Worm (Caenorhabditis elegans) whole organism, late embryonic: ENCODE measurements around the gene lin-26.

Experiments
- C38D4.7 ChIP-seq: fragments of 200-800 bp; sonication (Bioruptor generic); optimal IDR thresholded peaks from 2 replicates; lab custom pipeline; 2018; ENCODE audit warnings: mild to moderate bottlenecking, missing genetic modification characterization, moderate library complexity, missing compliant biosample characterization
- F13H6.1 ChIP-seq: sonication (generic microtip); optimal IDR thresholded peaks from 2 replicates; lab custom pipeline; 2016; ENCODE audit warnings: missing genetic modification characterization, missing compliant biosample characterization
- K02D7.2 ChIP-seq: sonication (generic microtip); optimal IDR thresholded peaks from 2 replicates; lab custom pipeline; 2017; ENCODE audit warnings: mild to moderate bottlenecking, missing genetic modification characterization, missing compliant biosample characterization
- K09A11.1 ChIP-seq: sonication (generic microtip); optimal IDR thresholded peaks from 2 replicates; lab custom pipeline; 2017; ENCODE audit warnings: antibody characterized with exemption, mild to moderate bottlenecking, missing genetic modification characterization, missing compliant biosample characterization; ENCODE audit not compliant: insufficient read depth
- Y22D7AL.16 ChIP-seq: sonication (generic microtip); optimal IDR thresholded peaks from 2 replicates; lab custom pipeline; 2016; ENCODE audit warnings: missing genetic modification characterization, missing compliant biosample characterization
- ceh-18 ChIP-seq: sonication (generic microtip); optimal IDR thresholded peaks from 2 replicates; lab custom pipeline; 2016; ENCODE audit warnings: missing genetic modification characterization, missing compliant biosample characterization
- ceh-19 ChIP-seq: fragments of 200-800 bp; sonication (Bioruptor generic); optimal IDR thresholded peaks from 2 replicates; lab custom pipeline; 2018; ENCODE audit warnings: mild to moderate bottlenecking, missing genetic modification characterization, missing compliant biosample characterization
- ceh-2 ChIP-seq: sonication (generic microtip); optimal IDR thresholded peaks from 2 replicates; lab custom pipeline; 2016; ENCODE audit warnings: missing genotype, missing genetic modification characterization, missing compliant biosample characterization
- ceh-22 ChIP-seq: sonication (generic microtip); optimal IDR thresholded peaks from 2 replicates; lab custom pipeline; 2017; ENCODE audit warnings: missing biosample characterization, missing genetic modification characterization
- ceh-24 ChIP-seq: sonication (generic microtip); optimal IDR thresholded peaks from 2 replicates; lab custom pipeline; 2016; ENCODE audit warnings: mild to moderate bottlenecking, missing genetic modification characterization, missing compliant biosample characterization
- ceh-34 ChIP-seq: sonication (generic microtip); optimal IDR thresholded peaks from 2 replicates; lab custom pipeline; 2016; ENCODE audit warnings: mild to moderate bottlenecking, missing genetic modification characterization, missing compliant biosample characterization
- ceh-45 ChIP-seq: fragments of 200-800 bp; sonication (Bioruptor generic); IDR thresholded peaks from 2 replicates; pipeline ENCODE4 v1.3.6; 2022; ENCODE audit warnings: missing genetic modification reagents, missing genetic modification characterization, missing compliant biosample characterization
- ceh-9 ChIP-seq: sonication (generic microtip); optimal IDR thresholded peaks from 2 replicates; lab custom pipeline; 2016; ENCODE audit warnings: mild to moderate bottlenecking, missing genetic modification characterization, inconsistent platforms, missing compliant biosample characterization
- che-1 ChIP-seq: sonication (generic microtip); optimal IDR thresholded peaks from 2 replicates; lab custom pipeline; 2016; ENCODE audit warnings: mild to moderate bottlenecking, missing genetic modification characterization, missing compliant biosample characterization
- dmd-4 ChIP-seq: sonication (generic microtip); optimal IDR thresholded peaks from 2 replicates; lab custom pipeline; 2016; ENCODE audit warnings: borderline replicate concordance, missing genetic modification characterization, missing compliant biosample characterization
- dve-1 ChIP-seq: sonication (generic microtip); optimal IDR thresholded peaks from 2 replicates; lab custom pipeline; 2017; ENCODE audit warnings: antibody characterized with exemption, mild to moderate bottlenecking, missing genetic modification characterization, missing compliant biosample characterization
- elt-2 ChIP-seq: sonication (generic microtip); optimal IDR thresholded peaks from 2 replicates; lab custom pipeline; 2016; ENCODE audit warnings: missing genetic modification reagents, missing genetic modification characterization, missing compliant biosample characterization
- elt-4 ChIP-seq: sonication (generic microtip); optimal IDR thresholded peaks from 2 replicates; lab custom pipeline; 2016; ENCODE audit warnings: missing genetic modification characterization, missing compliant biosample characterization
- ets-4 ChIP-seq: sonication (generic microtip); optimal IDR thresholded peaks from 2 replicates; lab custom pipeline; 2016; ENCODE audit warnings: missing genetic modification characterization, missing compliant biosample characterization
- fax-1 ChIP-seq: sonication (generic microtip); optimal IDR thresholded peaks from 2 replicates; lab custom pipeline; 2016; ENCODE audit warnings: missing genotype, missing genetic modification characterization, missing compliant biosample characterization
- gmeb-2 ChIP-seq: sonication (generic microtip); optimal IDR thresholded peaks from 2 replicates; lab custom pipeline; 2016; ENCODE audit warnings: missing genetic modification characterization, inconsistent platforms, missing compliant biosample characterization
- hlh-13 ChIP-seq: fragments of 200-800 bp; sonication (Bioruptor generic); optimal IDR thresholded peaks from 2 replicates; lab custom pipeline; 2018; ENCODE audit warnings: mild to moderate bottlenecking, missing genetic modification characterization, missing compliant biosample characterization
- hlh-15 ChIP-seq: sonication (generic microtip); optimal IDR thresholded peaks from 2 replicates; lab custom pipeline; 2016; ENCODE audit warnings: missing genetic modification characterization, missing compliant biosample characterization
- hlh-30 ChIP-seq: sonication (generic microtip); optimal IDR thresholded peaks from 2 replicates; lab custom pipeline; 2017; ENCODE audit warnings: antibody characterized with exemption, missing genetic modification characterization, missing compliant biosample characterization; ENCODE audit not compliant: insufficient read depth
- hlh-6 ChIP-seq: sonication (generic microtip); optimal IDR thresholded peaks from 2 replicates; lab custom pipeline; 2016; ENCODE audit warnings: missing genotype, missing genetic modification characterization, missing compliant biosample characterization
- hlh-8 ChIP-seq: sonication (generic microtip); optimal IDR thresholded peaks from 2 replicates; lab custom pipeline; 2016; ENCODE audit warnings: missing genotype, missing genetic modification characterization, missing compliant biosample characterization
- lin-11 ChIP-seq: fragments of 200-800 bp; sonication (Bioruptor generic); optimal IDR thresholded peaks from 2 replicates; lab custom pipeline; 2018; ENCODE audit warnings: mild to moderate bottlenecking, missing genetic modification characterization, missing compliant biosample characterization
- madf-2 ChIP-seq: sonication (generic microtip); optimal IDR thresholded peaks from 2 replicates; lab custom pipeline; 2017; ENCODE audit warnings: missing genetic modification characterization, missing compliant biosample characterization
- nhr-232 ChIP-seq: sonication (generic microtip); optimal IDR thresholded peaks from 2 replicates; lab custom pipeline; 2016; ENCODE audit warnings: missing genetic modification characterization, missing compliant biosample characterization
- npax-4 ChIP-seq: sonication (generic microtip); optimal IDR thresholded peaks from 2 replicates; lab custom pipeline; 2016; ENCODE audit warnings: missing genetic modification characterization, missing compliant biosample characterization
- odd-2 ChIP-seq: sonication (generic microtip); optimal IDR thresholded peaks from 2 replicates; lab custom pipeline; 2017; ENCODE audit warnings: antibody characterized with exemption, mild to moderate bottlenecking, missing genetic modification characterization, missing compliant biosample characterization
- pag-3 ChIP-seq: sonication (generic microtip); optimal IDR thresholded peaks from 2 replicates; lab custom pipeline; 2016; ENCODE audit warnings: missing compliant biosample characterization, missing genetic modification characterization, borderline replicate concordance
- pat-9 ChIP-seq: fragments of 200-800 bp; sonication (Bioruptor generic); optimal IDR thresholded peaks from 2 replicates; lab custom pipeline; 2018; ENCODE audit warnings: mild to moderate bottlenecking, missing genetic modification characterization, moderate library complexity, missing compliant biosample characterization
- pax-1 ChIP-seq: fragments of 150-350 bp; optimal IDR thresholded peaks from 2 replicates; lab custom pipeline; 2014; ENCODE audit warnings: missing biosample characterization, missing genetic modification characterization
- pha-2 ChIP-seq: sonication (generic microtip); optimal IDR thresholded peaks from 2 replicates; lab custom pipeline; 2017; ENCODE audit warnings: mild to moderate bottlenecking, missing genetic modification characterization, missing compliant biosample characterization
- pha-4 ChIP-seq: fragments of 150-350 bp; optimal IDR thresholded peaks from 2 replicates; lab custom pipeline; 2018; ENCODE audit warnings: missing biosample characterization, missing genetic modification reagents, missing genetic modification characterization
- pqm-1 ChIP-seq: sonication (generic microtip); optimal IDR thresholded peaks from 2 replicates; lab custom pipeline; 2016; ENCODE audit warnings: missing genetic modification characterization, missing compliant biosample characterization
- pros-1 ChIP-seq: fragments of 150-350 bp; optimal IDR thresholded peaks from 2 replicates; lab custom pipeline; 2014; ENCODE audit warnings: missing biosample characterization, missing genetic modification reagents, missing genetic modification characterization
- ref-2 ChIP-seq: sonication (generic microtip); optimal IDR thresholded peaks from 2 replicates; lab custom pipeline; 2016; ENCODE audit warnings: missing genetic modification characterization, missing compliant biosample characterization
- sox-2 ChIP-seq: fragments of 200-800 bp; sonication (Bioruptor generic); IDR thresholded peaks from 2 replicates; pipeline ENCODE4 v1.3.6; 2022; ENCODE audit warnings: missing genetic modification reagents, missing genetic modification characterization, missing compliant biosample characterization
- sox-4 ChIP-seq: sonication (generic microtip); optimal IDR thresholded peaks from 2 replicates; lab custom pipeline; 2017; ENCODE audit warnings: mild to moderate bottlenecking, missing genetic modification characterization, inconsistent platforms, missing compliant biosample characterization
- tbx-7 ChIP-seq: sonication (generic microtip); optimal IDR thresholded peaks from 2 replicates; lab custom pipeline; 2016; ENCODE audit warnings: missing genotype, missing genetic modification characterization, missing compliant biosample characterization
- ttx-3 ChIP-seq: sonication (generic microtip); optimal IDR thresholded peaks from 2 replicates; lab custom pipeline; 2016; ENCODE audit warnings: missing genetic modification reagents, missing genetic modification characterization, missing compliant biosample characterization
- unc-3 ChIP-seq, 2 experiments: fragments of 200-800 bp in 1 of 2; sonication (Bioruptor generic) in 1 of 2; sonication (generic microtip) in 1 of 2; conservative IDR thresholded peaks in 1 of 2; optimal IDR thresholded peaks in 1 of 2; 2 replicates each; pipeline versions ENCODE4 v1.3.6 to Lab custom; 2016 to 2022; ENCODE audit warnings: missing compliant biosample characterization in 2 of 2, missing genetic modification characterization in 2 of 2, missing genetic modification reagents in 1 of 2
- unc-42 ChIP-seq: sonication (generic microtip); optimal IDR thresholded peaks from 2 replicates; lab custom pipeline; 2016; ENCODE audit warnings: missing genotype, missing genetic modification characterization, missing compliant biosample characterization
- unc-55 ChIP-seq: sonication (generic microtip); optimal IDR thresholded peaks from 2 replicates; lab custom pipeline; 2017; ENCODE audit warnings: missing biosample characterization, missing genetic modification reagents, missing genetic modification characterization
- unc-86 ChIP-seq: sonication (generic microtip); optimal IDR thresholded peaks from 2 replicates; lab custom pipeline; 2016; ENCODE audit warnings: missing genetic modification characterization, missing compliant biosample characterization
- ztf-16 ChIP-seq: sonication (generic microtip); optimal IDR thresholded peaks from 2 replicates; lab custom pipeline; 2017; ENCODE audit warnings: missing genetic modification characterization, missing compliant biosample characterization

Gene lin-26

ce11 chrII:7640161-7640841 is 41.7 kb upstream of the lin-26 start:
- TF ChIP-seq ceh-22 (tag; lab: Kevin White, UChicago), result no peak
- TF ChIP-seq unc-42 (tag; lab: Kevin White, UChicago), result peak; percentile 9
- peak; percentile 72 for TF ChIP-seq ceh-18
- TF ChIP-seq pat-9 (tag; lab: Kevin White, UChicago), result peak; percentile 1

- TF ChIP-seq ztf-16, result no peak
- peak; percentile 10 for TF ChIP-seq ceh-19
- no peak for TF ChIP-seq ceh-2 (tag; lab: Kevin White, UChicago)
- peak; percentile 95 for TF ChIP-seq ceh-18
- no peak for TF ChIP-seq pat-9 (tag; lab: Kevin White, UChicago)
- TF ChIP-seq pqm-1 (tag; lab: Kevin White, UChicago), result peak; percentile 2
- TF ChIP-seq elt-4 (tag; lab: Kevin White, UChicago), result no peak
- no peak for TF ChIP-seq che-1
- no peak for TF ChIP-seq unc-3 (GFP tag; conservative IDR thresholded peaks at IDR 0.05; lab: Robert Waterston, UW)
- TF ChIP-seq unc-3 (tag; optimal IDR thresholded peaks at IDR 0.05; lab: Kevin White, UChicago), result peak; percentile 5
- no peak for TF ChIP-seq sox-4 (tag; lab: Kevin White, UChicago)
- TF ChIP-seq F13H6.1 (tag; lab: Kevin White, UChicago), result peak; percentile 61
- no peak for TF ChIP-seq ceh-22 (tag; lab: Kevin White, UChicago)
- no peak for TF ChIP-seq tbx-7
- TF ChIP-seq ceh-45 (GFP tag; lab: Robert Waterston, UW), result no peak
- TF ChIP-seq unc-86 (tag; lab: Kevin White, UChicago), result no peak
- no peak for TF ChIP-seq elt-2
- TF ChIP-seq madf-2, result no peak
- TF ChIP-seq dmd-4, result no peak
- TF ChIP-seq K09A11.1, result peak; percentile 2
- TF ChIP-seq ets-4 (tag; lab: Kevin White, UChicago), result no peak
- no peak for TF ChIP-seq fax-1 (tag; lab: Kevin White, UChicago)
- no peak for TF ChIP-seq ceh-9 (tag; lab: Kevin White, UChicago)
- no peak for TF ChIP-seq ref-2 (tag; lab: Kevin White, UChicago)
- TF ChIP-seq ttx-3 (tag; lab: Kevin White, UChicago), result no peak
- TF ChIP-seq pha-2 (tag; lab: Kevin White, UChicago), result no peak
- no peak for TF ChIP-seq sox-2
- TF ChIP-seq pha-4, result no peak
- no peak for TF ChIP-seq lin-11 (tag; lab: Kevin White, UChicago)
- TF ChIP-seq hlh-13, result no peak
- TF ChIP-seq pag-3 (tag; lab: Kevin White, UChicago), result no peak
- TF ChIP-seq nhr-232, result no peak
- no peak for TF ChIP-seq pax-1 (tag; lab: Kevin White, UChicago)
- TF ChIP-seq K02D7.2 (tag; lab: Kevin White, UChicago), result no peak
- no peak for TF ChIP-seq gmeb-2 (tag; lab: Kevin White, UChicago)
- TF ChIP-seq hlh-15, result no peak
- TF ChIP-seq odd-2 (tag; lab: Kevin White, UChicago), result no peak
- TF ChIP-seq unc-55 (GFP tag; lab: Kevin White, UChicago), result peak; percentile 60
- no peak for TF ChIP-seq npax-4 (tag; lab: Kevin White, UChicago)
- TF ChIP-seq dve-1 (tag; lab: Kevin White, UChicago), result no peak
- peak; percentile 10 for TF ChIP-seq hlh-30 (tag; lab: Kevin White, UChicago)
- peak; percentile 74 for TF ChIP-seq ceh-34 (tag; lab: Kevin White, UChicago)
- no peak for TF ChIP-seq C38D4.7
- no peak for TF ChIP-seq hlh-6
- TF ChIP-seq ceh-24 (tag; lab: Kevin White, UChicago), result no peak
- no peak for TF ChIP-seq Y22D7AL.16 (tag; lab: Kevin White, UChicago)
- TF ChIP-seq pros-1 (tag; lab: Kevin White, UChicago), result peak; percentile 38
- peak; percentile 39 for TF ChIP-seq hlh-8 (tag; lab: Kevin White, UChicago)
Observed at ce11 chrII:7642016-7642653, 39.9 kb upstream of the lin-26 start.
